Worm (Caenorhabditis elegans) whole organism, young adult: ENCODE results near the gene ral-1.

ENCODE experiments used
- B0336.3 ChIP-seq: fragments of 200-800 bp; sonication (Bioruptor generic); IDR thresholded peaks from 2 replicates; pipeline ENCODE4 v1.3.6; 2022; ENCODE audit warnings: missing genetic modification characterization, missing compliant biosample characterization
- K11D2.4 ChIP-seq: fragments of 200-800 bp; sonication (Bioruptor generic); IDR thresholded peaks from 2 replicates; pipeline ENCODE4 v1.3.6; 2022; ENCODE audit warnings: missing genetic modification reagents, missing genetic modification characterization, missing compliant biosample characterization
- K12H6.12 ChIP-seq: fragments of 200-800 bp; sonication (Bioruptor generic); optimal IDR thresholded peaks from 2 replicates; lab custom pipeline; 2018; ENCODE audit warnings: mild to moderate bottlenecking, missing genetic modification characterization, missing compliant biosample characterization
- aptf-2 ChIP-seq: fragments of 200-800 bp; sonication (Bioruptor generic); conservative IDR thresholded peaks from 2 replicates; pipeline ENCODE4 v1.3.6; 2022; ENCODE audit warnings: missing genetic modification reagents, missing genetic modification characterization, missing compliant biosample characterization
- die-1 ChIP-seq: sonication (generic microtip); optimal IDR thresholded peaks from 2 replicates; lab custom pipeline; 2016; ENCODE audit warnings: missing genotype, mild to moderate bottlenecking, missing genetic modification characterization, missing compliant biosample characterization
- dox-1 ChIP-seq: fragments of 200-800 bp; sonication (Bioruptor generic); IDR thresholded peaks from 2 replicates; pipeline ENCODE4 v1.3.6; 2022; ENCODE audit warnings: missing genetic modification reagents, missing genetic modification characterization, missing compliant biosample characterization
- hsf-1 ChIP-seq: fragments of 200-800 bp; sonication (Bioruptor generic); IDR thresholded peaks from 2 replicates; pipeline ENCODE4 v1.3.6; 2022; ENCODE audit warnings: missing genetic modification reagents, missing genetic modification characterization, missing compliant biosample characterization
- nfyb-1 ChIP-seq: fragments of 200-800 bp; sonication (Bioruptor generic); IDR thresholded peaks from 2 replicates; pipeline ENCODE4 v1.3.6; 2022; ENCODE audit warnings: missing genetic modification reagents, missing genetic modification characterization, missing compliant biosample characterization
- nhr-90 ChIP-seq: sonication (generic microtip); optimal IDR thresholded peaks from 2 replicates; lab custom pipeline; 2016; ENCODE audit warnings: missing genotype, mild to moderate bottlenecking, missing genetic modification characterization, missing compliant biosample characterization
- snpc-4 ChIP-seq, 5 experiments: fragments of 150-350 bp in 1 of 5; sonication (generic microtip) in 4 of 5; optimal IDR thresholded peaks; 2 replicates each; lab custom pipeline; 2014 to 2018; ENCODE audit warnings: missing genetic modification characterization in 5 of 5, missing biosample characterization in 3 of 5, antibody characterized with exemption in 2 of 5, mild to moderate bottlenecking in 2 of 5, missing compliant biosample characterization in 2 of 5, missing genotype in 2 of 5, moderate library complexity in 2 of 5, missing genetic modification reagents in 1 of 5
- zim-3 ChIP-seq: sonication (generic microtip); optimal IDR thresholded peaks from 2 replicates; lab custom pipeline; 2017; ENCODE audit warnings: mild to moderate bottlenecking, missing genetic modification characterization, moderate library complexity, missing compliant biosample characterization

DNA sequence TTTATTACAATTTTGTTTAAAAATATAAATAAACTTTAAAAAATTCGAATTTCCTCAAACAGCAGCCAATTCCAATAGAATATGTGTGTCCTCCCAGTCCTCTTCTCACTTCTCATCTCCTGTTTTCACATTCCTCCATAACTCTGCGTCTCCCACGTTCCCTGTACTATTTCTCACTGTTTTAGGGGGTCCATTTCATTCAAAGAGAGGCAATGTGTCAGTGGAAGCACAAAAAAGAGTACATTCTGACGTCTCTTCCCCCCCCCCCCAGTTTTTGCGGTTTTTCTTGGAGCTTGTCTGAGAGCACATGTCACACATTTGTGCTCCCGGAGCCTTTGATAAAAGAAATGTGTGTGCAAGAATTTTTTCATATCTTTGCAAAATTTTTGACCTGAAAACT lies 6.6 kb upstream of the ral-1 start:
- TF ChIP-seq hsf-1 (GFP tag; lab: Robert Waterston, UW) (no peak), dox-1 (GFP tag; lab: Robert Waterston, UW) (no peak), zim-3 (tag; lab: Kevin White, UChicago) (no peak), snpc-4 (GFP tag; optimal IDR thresholded peaks at IDR 0.05; lab: Kevin White, UChicago) (no peak), snpc-4 (tag; optimal IDR thresholded peaks at IDR 0.05; lab: Kevin White, UChicago) (no peak), K11D2.4 (GFP tag; lab: Robert Waterston, UW) (no peak), aptf-2 (GFP tag; lab: Robert Waterston, UW) (no peak), die-1 (tag; lab: Kevin White, UChicago) (no peak), nfyb-1 (GFP tag; lab: Robert Waterston, UW) (no peak), B0336.3 (GFP tag; lab: Robert Waterston, UW) (no peak), K12H6.12 (no peak), nhr-90 (tag; lab: Kevin White, UChicago) (no peak)
